Worm (Caenorhabditis elegans): ENCODE results near the gene let-765.

DNA sequence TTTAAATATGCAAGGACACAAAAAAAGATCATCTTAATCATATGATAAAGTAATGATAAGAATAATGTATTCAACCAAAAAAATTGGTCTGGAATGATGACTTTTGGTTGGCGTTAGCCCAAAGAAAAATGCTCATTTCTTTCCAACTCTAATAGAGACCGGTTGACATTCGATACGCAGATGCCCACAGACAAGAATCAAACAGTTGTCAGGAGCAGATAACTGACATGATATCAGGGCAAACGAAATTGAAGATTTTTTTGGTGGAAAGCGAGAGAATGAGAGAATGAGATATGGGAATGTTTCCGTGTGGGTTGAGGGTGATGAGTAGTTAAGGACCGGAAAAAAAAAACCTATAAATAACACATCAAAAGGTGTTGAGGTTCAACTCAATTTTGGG is 38.1 kb upstream of the let-765 start:
- TF ChIP-seq ama-1 (optimal IDR thresholded peaks at IDR 0.05), result no peak
- no peak for TF ChIP-seq pha-2 (tag; optimal IDR thresholded peaks at IDR 0.05)
- TF ChIP-seq nfya-1 (tag; optimal IDR thresholded peaks at IDR 0.05), result no peak
- no peak for TF ChIP-seq hlh-30 (tag; optimal IDR thresholded peaks at IDR 0.05; ENCODE audit: insufficient read depth)
- no peak for TF ChIP-seq ttx-3 (tag; optimal IDR thresholded peaks at IDR 0.05)
- TF ChIP-seq nhr-11 (tag; optimal IDR thresholded peaks at IDR 0.05), result no peak
- no peak for TF ChIP-seq ceh-9 (tag; optimal IDR thresholded peaks at IDR 0.05)

All from whole organism, late embryonic.